Worm (Caenorhabditis elegans) whole organism, young adult: ENCODE results near the gene srh-61.
A peak's percentile ranks its signal among the peaks of the same experiment; 100 is the strongest.

Experiments
- B0019.2 ChIP-seq: fragments of 200-800 bp; sonication (Bioruptor generic); conservative IDR thresholded peaks from 2 replicates; pipeline ENCODE4 v1.3.6; 2022; ENCODE audit warnings: missing genetic modification reagents, missing genetic modification characterization, missing compliant biosample characterization
- C06A6.2 ChIP-seq: fragments of 200-800 bp; sonication (Bioruptor generic); conservative IDR thresholded peaks from 2 replicates; pipeline ENCODE4 v1.3.6; 2022; ENCODE audit warnings: missing genetic modification characterization, missing compliant biosample characterization
- F10E7.11 ChIP-seq: sonication (generic microtip); optimal IDR thresholded peaks from 2 replicates; lab custom pipeline; 2017; ENCODE audit warnings: mild to moderate bottlenecking, missing genetic modification characterization, moderate library complexity, missing compliant biosample characterization
- F22D6.2 ChIP-seq: sonication (generic microtip); optimal IDR thresholded peaks from 2 replicates; lab custom pipeline; 2016; ENCODE audit warnings: mild to moderate bottlenecking, missing genetic modification characterization, missing compliant biosample characterization
- F37B4.10 ChIP-seq: fragments of 200-800 bp; sonication (Bioruptor generic); IDR thresholded peaks from 2 replicates; pipeline ENCODE4 v1.3.6; 2022; ENCODE audit warnings: missing genetic modification characterization, missing compliant biosample characterization
- K12H6.12 ChIP-seq: fragments of 200-800 bp; sonication (Bioruptor generic); optimal IDR thresholded peaks from 2 replicates; lab custom pipeline; 2018; ENCODE audit warnings: mild to moderate bottlenecking, missing genetic modification characterization, missing compliant biosample characterization
- Y67H2A.10 ChIP-seq: fragments of 200-800 bp; sonication (Bioruptor generic); conservative IDR thresholded peaks from 2 replicates; pipeline ENCODE4 v1.3.6; 2022; ENCODE audit warnings: missing genetic modification reagents, missing genetic modification characterization, missing compliant biosample characterization
- akir-1 ChIP-seq: fragments of 200-800 bp; sonication (Bioruptor generic); optimal IDR thresholded peaks from 2 replicates; lab custom pipeline; 2018; ENCODE audit warnings: mild to moderate bottlenecking, missing genetic modification characterization, moderate library complexity, missing compliant biosample characterization
- aptf-2 ChIP-seq: fragments of 200-800 bp; sonication (Bioruptor generic); conservative IDR thresholded peaks from 2 replicates; pipeline ENCODE4 v1.3.6; 2022; ENCODE audit warnings: missing genetic modification reagents, missing genetic modification characterization, missing compliant biosample characterization
- atf-7 ChIP-seq: sonication (generic microtip); optimal IDR thresholded peaks from 2 replicates; lab custom pipeline; 2017; ENCODE audit warnings: mild to moderate bottlenecking, missing genetic modification characterization, missing compliant biosample characterization
- athp-1 ChIP-seq: sonication (generic microtip); optimal IDR thresholded peaks from 2 replicates; lab custom pipeline; 2017; ENCODE audit warnings: mild to moderate bottlenecking, missing genetic modification characterization, missing compliant biosample characterization
- bed-2 ChIP-seq: fragments of 200-800 bp; sonication (Bioruptor generic); IDR thresholded peaks from 2 replicates; pipeline ENCODE4 v1.3.6; 2022; ENCODE audit warnings: missing genetic modification reagents, missing genetic modification characterization, missing compliant biosample characterization
- cebp-2 ChIP-seq: fragments of 200-800 bp; sonication (Bioruptor generic); IDR thresholded peaks from 2 replicates; pipeline ENCODE4 v1.3.6; 2022; ENCODE audit warnings: missing genetic modification characterization, missing compliant biosample characterization
- ceh-100 ChIP-seq: fragments of 200-800 bp; sonication (Bioruptor generic); IDR thresholded peaks from 2 replicates; pipeline ENCODE4 v1.3.6; 2022; ENCODE audit warnings: missing genetic modification reagents, missing genetic modification characterization, missing compliant biosample characterization
- ceh-27 ChIP-seq: fragments of 200-800 bp; sonication (Bioruptor generic); optimal IDR thresholded peaks from 2 replicates; lab custom pipeline; 2018; ENCODE audit warnings: mild to moderate bottlenecking, missing genetic modification characterization, moderate library complexity, missing compliant biosample characterization
- ceh-40 ChIP-seq: fragments of 200-800 bp; sonication (Bioruptor generic); IDR thresholded peaks from 2 replicates; pipeline ENCODE4 v1.3.6; 2022; ENCODE audit warnings: missing genetic modification characterization, missing compliant biosample characterization
- die-1 ChIP-seq: sonication (generic microtip); optimal IDR thresholded peaks from 2 replicates; lab custom pipeline; 2016; ENCODE audit warnings: missing genotype, mild to moderate bottlenecking, missing genetic modification characterization, missing compliant biosample characterization
- egrh-3 ChIP-seq: fragments of 200-800 bp; sonication (Bioruptor generic); IDR thresholded peaks from 2 replicates; pipeline ENCODE4 v1.3.6; 2022; ENCODE audit warnings: missing genetic modification reagents, missing genetic modification characterization, missing compliant biosample characterization
- lag-1 ChIP-seq: fragments of 200-800 bp; sonication (Bioruptor generic); IDR thresholded peaks from 2 replicates; pipeline ENCODE4 v1.3.6; 2022; ENCODE audit warnings: missing genetic modification reagents, missing genetic modification characterization, missing compliant biosample characterization
- lin-54 ChIP-seq: fragments of 200-800 bp; sonication (Bioruptor generic); optimal IDR thresholded peaks from 2 replicates; lab custom pipeline; 2018; ENCODE audit warnings: mild to moderate bottlenecking, missing genetic modification characterization, missing compliant biosample characterization
- lsl-1 ChIP-seq: fragments of 200-800 bp; sonication (Bioruptor generic); optimal IDR thresholded peaks from 2 replicates; lab custom pipeline; 2018; ENCODE audit warnings: mild to moderate bottlenecking, missing genetic modification characterization, moderate library complexity, missing compliant biosample characterization
- lsy-27 ChIP-seq: sonication (generic microtip); optimal IDR thresholded peaks from 2 replicates; lab custom pipeline; 2017; ENCODE audit warnings: missing genetic modification characterization, mild to moderate bottlenecking, missing compliant biosample characterization, antibody characterized with exemption, missing genotype, borderline replicate concordance; ENCODE audit not compliant: insufficient read depth
- madf-3 ChIP-seq: fragments of 200-800 bp; sonication (Bioruptor generic); IDR thresholded peaks from 2 replicates; pipeline ENCODE4 v1.3.6; 2022; ENCODE audit warnings: missing genetic modification reagents, missing genetic modification characterization, missing compliant biosample characterization
- nfya-1 ChIP-seq: sonication (generic microtip); optimal IDR thresholded peaks from 2 replicates; lab custom pipeline; 2017; ENCODE audit warnings: antibody characterized with exemption, missing compliant biosample characterization, missing genetic modification characterization, borderline replicate concordance; ENCODE audit not compliant: insufficient read depth
- nhr-179 ChIP-seq: sonication (generic microtip); optimal IDR thresholded peaks from 2 replicates; lab custom pipeline; 2016; ENCODE audit warnings: mild to moderate bottlenecking, missing genetic modification characterization, missing compliant biosample characterization
- rcor-1 ChIP-seq: fragments of 200-800 bp; sonication (Bioruptor generic); IDR thresholded peaks from 2 replicates; pipeline ENCODE4 v1.3.6; 2022; ENCODE audit warnings: missing genetic modification reagents, missing genetic modification characterization, missing compliant biosample characterization
- repo-1 ChIP-seq: sonication (generic microtip); optimal IDR thresholded peaks from 2 replicates; lab custom pipeline; 2017; ENCODE audit warnings: mild to moderate bottlenecking, missing genetic modification characterization, missing compliant biosample characterization
- rpc-1 ChIP-seq, 2 experiments: fragments of 150-350 bp in 1 of 2; sonication (generic microtip) in 1 of 2; optimal IDR thresholded peaks; 2 replicates each; lab custom pipeline; 2014 to 2018; ENCODE audit warnings: missing biosample characterization in 1 of 2, missing genetic modification characterization in 1 of 2, missing genetic modification reagents in 1 of 2, missing genotype in 1 of 2
- sea-2 ChIP-seq: fragments of 200-800 bp; sonication (Bioruptor generic); IDR thresholded peaks from 2 replicates; pipeline ENCODE4 v1.3.6; 2022; ENCODE audit warnings: missing genetic modification characterization, missing compliant biosample characterization
- sptf-2 ChIP-seq: fragments of 200-800 bp; sonication (Bioruptor generic); optimal IDR thresholded peaks from 2 replicates; lab custom pipeline; 2018; ENCODE audit warnings: mild to moderate bottlenecking, missing genetic modification characterization, missing compliant biosample characterization
- tbp1 ChIP-seq: fragments of 200-800 bp; sonication (Bioruptor generic); optimal IDR thresholded peaks from 2 replicates; lab custom pipeline; 2018; ENCODE audit warnings: mild to moderate bottlenecking, missing genetic modification characterization, missing compliant biosample characterization
- tbx-9 ChIP-seq: sonication (generic microtip); optimal IDR thresholded peaks from 2 replicates; lab custom pipeline; 2016; ENCODE audit warnings: borderline replicate concordance, missing genetic modification characterization, inconsistent platforms, missing compliant biosample characterization
- unc-62 ChIP-seq: fragments of 150-350 bp; optimal IDR thresholded peaks from 2 replicates; lab custom pipeline; 2014; ENCODE audit warnings: missing biosample characterization, missing genetic modification reagents, missing genetic modification characterization
- xnd-1 ChIP-seq: sonication (generic microtip); optimal IDR thresholded peaks from 2 replicates; lab custom pipeline; 2016; ENCODE audit warnings: missing genotype, missing genetic modification reagents, missing genetic modification characterization, missing compliant biosample characterization
- zfh-2 ChIP-seq: fragments of 200-800 bp; sonication (Bioruptor generic); conservative IDR thresholded peaks from 2 replicates; pipeline ENCODE4 v1.3.6; 2022; ENCODE audit warnings: missing genetic modification reagents, missing genetic modification characterization, missing compliant biosample characterization
- zim-3 ChIP-seq: sonication (generic microtip); optimal IDR thresholded peaks from 2 replicates; lab custom pipeline; 2017; ENCODE audit warnings: mild to moderate bottlenecking, missing genetic modification characterization, moderate library complexity, missing compliant biosample characterization

srh-61 gene

ce11 chrII:12494556-12495131, 21.6 kb downstream of the srh-61 start, which contains the start of gene col-85 (continued):
- TF ChIP-seq tbx-9, result no peak
- peak; percentile 77; the same call in 1 of the 2 replicates for TF ChIP-seq madf-3 (GFP tag; lab: Robert Waterston, UW)
- TF ChIP-seq sptf-2, result peak; percentile 42
- peak; percentile 67 for TF ChIP-seq atf-7 (tag; lab: Kevin White, UChicago)
- 0 out of 2 replicates have a peak, but pooled peaks have one; percentile 35 for TF ChIP-seq C06A6.2 (GFP tag; lab: Robert Waterston, UW)
- peak; percentile 78 for TF ChIP-seq lin-54 (GFP tag; lab: Kevin White, UChicago)
- TF ChIP-seq nhr-179 (tag; lab: Kevin White, UChicago), result peak; percentile 42
- TF ChIP-seq ceh-100 (GFP tag; lab: Robert Waterston, UW), result peak; percentile 78
- TF ChIP-seq B0019.2 (GFP tag; lab: Robert Waterston, UW), result peak; percentile 75
- TF ChIP-seq Y67H2A.10 (GFP tag; lab: Robert Waterston, UW), result no peak
- peak; percentile 78 for TF ChIP-seq F10E7.11 (tag; lab: Kevin White, UChicago)
- peak; percentile 36 for TF ChIP-seq ceh-27
- TF ChIP-seq repo-1, result peak; percentile 50
- peak; percentile 60 for TF ChIP-seq athp-1 (tag; lab: Kevin White, UChicago)
- peak; percentile 85 for TF ChIP-seq rcor-1
- peak; percentile 4 for TF ChIP-seq F22D6.2 (tag; lab: Kevin White, UChicago)
- TF ChIP-seq nfya-1 (tag; lab: Kevin White, UChicago), result no peak
- peak; percentile 82 for TF ChIP-seq ceh-40 (GFP tag; lab: Robert Waterston, UW)
- peak; percentile 29 for TF ChIP-seq lsy-27 (tag; lab: Kevin White, UChicago)
- peak; percentile 87 for TF ChIP-seq die-1 (tag; lab: Kevin White, UChicago)
- no peak for TF ChIP-seq lag-1 (GFP tag; lab: Robert Waterston, UW)
- TF ChIP-seq rpc-1 (optimal IDR thresholded peaks at IDR 0.05; lab: Kevin White, UChicago), result peak; percentile 97
- TF ChIP-seq rpc-1 (tag; optimal IDR thresholded peaks at IDR 0.05; lab: Kevin White, UChicago), result peak; percentile 93
- TF ChIP-seq bed-2, result no peak
- TF ChIP-seq aptf-2, result 0 out of 2 replicates have a peak, but pooled peaks have one; percentile 34
- peak; percentile 53 for TF ChIP-seq lsl-1 (GFP tag; lab: Kevin White, UChicago)
- TF ChIP-seq tbp1, result peak; percentile 95
- TF ChIP-seq K12H6.12 (tag; lab: Kevin White, UChicago), result peak; percentile 23
- 0 out of 2 replicates have a peak, but pooled peaks have one; percentile 86 for TF ChIP-seq F37B4.10 (GFP tag; lab: Robert Waterston, UW)
- TF ChIP-seq zim-3 (tag; lab: Kevin White, UChicago), result peak; percentile 79
- TF ChIP-seq akir-1, result no peak
- no peak for TF ChIP-seq xnd-1 (tag; lab: Kevin White, UChicago)
- TF ChIP-seq, all 124 proteins: peak for 98

ce11 chrII:12494067-12494477, 22.1 kb downstream of the srh-61 start:
- TF ChIP-seq F37B4.10 (GFP tag; lab: Robert Waterston, UW) (0 out of 2 replicates have a peak, but pooled peaks have one; percentile 71), unc-62 (no peak), egrh-3 (peak; percentile 97), sea-2 (no peak), xnd-1 (tag; lab: Kevin White, UChicago) (no peak), zfh-2 (peak; percentile 74), cebp-2 (GFP tag; lab: Robert Waterston, UW) (0 out of 2 replicates have a peak, but pooled peaks have one; percentile 4)
